Worm (Caenorhabditis elegans) whole organism, L4 larva: ENCODE measurements around the gene Y43F8B.23.

Source experiments
- F10B5.3 ChIP-seq: sonication (generic microtip); optimal IDR thresholded peaks from 2 replicates; lab custom pipeline; 2016; ENCODE audit warnings: mild to moderate bottlenecking, missing genetic modification characterization, missing compliant biosample characterization
- F49E8.2 ChIP-seq: sonication (generic microtip); optimal IDR thresholded peaks from 2 replicates; lab custom pipeline; 2016; ENCODE audit warnings: missing compliant biosample characterization, mild to moderate bottlenecking, missing genetic modification characterization, borderline replicate concordance
- T20F7.1 ChIP-seq: fragments of 200-800 bp; sonication (Bioruptor generic); optimal IDR thresholded peaks from 2 replicates; lab custom pipeline; 2018; ENCODE audit warnings: mild to moderate bottlenecking, missing genetic modification characterization, missing compliant biosample characterization
- T26A8.4 ChIP-seq: fragments of 200-800 bp; sonication (Bioruptor generic); IDR thresholded peaks from 2 replicates; pipeline ENCODE4 v1.3.6; 2022; ENCODE audit warnings: missing genetic modification characterization, missing compliant biosample characterization
- Y105C5A.15 ChIP-seq: fragments of 200-800 bp; sonication (Bioruptor generic); IDR thresholded peaks from 2 replicates; pipeline ENCODE4 v1.3.6; 2022; ENCODE audit warnings: missing genetic modification characterization, missing compliant biosample characterization
- Y48G9A.11 ChIP-seq: fragments of 200-800 bp; sonication (Bioruptor generic); IDR thresholded peaks from 2 replicates; pipeline ENCODE4 v1.3.6; 2022; ENCODE audit warnings: missing genetic modification reagents, missing genetic modification characterization, missing compliant biosample characterization
- Y75B8A.6 ChIP-seq: fragments of 200-800 bp; sonication (Bioruptor generic); IDR thresholded peaks from 2 replicates; pipeline ENCODE4 v1.3.6; 2022; ENCODE audit warnings: missing genetic modification reagents, missing genetic modification characterization, missing compliant biosample characterization
- ZK337.2 ChIP-seq: fragments of 200-800 bp; sonication (Bioruptor generic); IDR thresholded peaks from 2 replicates; pipeline ENCODE4 v1.3.6; 2022; ENCODE audit warnings: missing genetic modification reagents, missing genetic modification characterization, missing compliant biosample characterization
- ZK546.5 ChIP-seq, 2 experiments: sonication (generic microtip); optimal IDR thresholded peaks; 2 replicates each; lab custom pipeline; 2017; ENCODE audit warnings: missing biosample characterization in 2 of 2, missing genetic modification characterization in 2 of 2
- attf-4 ChIP-seq: sonication (generic microtip); optimal IDR thresholded peaks from 3 replicates; lab custom pipeline; 2017; ENCODE audit warnings: missing biosample characterization, missing genetic modification characterization
- ceh-62 ChIP-seq: sonication (generic microtip); optimal IDR thresholded peaks from 2 replicates; lab custom pipeline; 2017; ENCODE audit warnings: missing biosample characterization, missing genetic modification characterization
- daf-12 ChIP-seq: fragments of 150-350 bp; optimal IDR thresholded peaks from 2 replicates; lab custom pipeline; 2014; ENCODE audit warnings: missing biosample characterization, missing genetic modification reagents, missing genetic modification characterization
- daf-16 ChIP-seq, 3 experiments: sonication (generic microtip); optimal IDR thresholded peaks; 2 replicates each; lab custom pipeline; 2016 to 2017; ENCODE audit warnings: missing genetic modification characterization in 3 of 3, missing genetic modification reagents in 3 of 3, mild to moderate bottlenecking in 2 of 3, missing compliant biosample characterization in 2 of 3, missing biosample characterization in 1 of 3, moderate library complexity in 1 of 3
- dmd-6 ChIP-seq: fragments of 200-800 bp; sonication (Bioruptor generic); IDR thresholded peaks from 2 replicates; pipeline ENCODE4 v1.3.6; 2022; ENCODE audit warnings: missing genetic modification reagents, missing genetic modification characterization, missing compliant biosample characterization
- dmd-8 ChIP-seq: fragments of 200-800 bp; sonication (Bioruptor generic); IDR thresholded peaks from 2 replicates; pipeline ENCODE4 v1.3.6; 2022; ENCODE audit warnings: missing genetic modification characterization, missing compliant biosample characterization
- dpl-1 ChIP-seq: fragments of 150-350 bp; optimal IDR thresholded peaks from 2 replicates; lab custom pipeline; 2014; ENCODE audit warnings: missing biosample characterization, missing genetic modification reagents, missing genetic modification characterization
- duxl-1 ChIP-seq: sonication (generic microtip); optimal IDR thresholded peaks from 2 replicates; lab custom pipeline; 2016; ENCODE audit warnings: mild to moderate bottlenecking, missing genetic modification characterization, moderate library complexity, missing compliant biosample characterization; ENCODE audit not compliant: poor library complexity
- dve-1 ChIP-seq: sonication (generic microtip); optimal IDR thresholded peaks from 2 replicates; lab custom pipeline; 2017; ENCODE audit warnings: antibody characterized with exemption, mild to moderate bottlenecking, missing genetic modification characterization, missing compliant biosample characterization; ENCODE audit not compliant: insufficient read depth
- egl-27 ChIP-seq: sonication (generic microtip); optimal IDR thresholded peaks from 3 replicates; lab custom pipeline; 2017; ENCODE audit warnings: missing biosample characterization, missing genetic modification reagents, missing genetic modification characterization
- fos-1 ChIP-seq: fragments of 150-350 bp; optimal IDR thresholded peaks from 2 replicates; lab custom pipeline; 2014; ENCODE audit warnings: missing biosample characterization, missing genetic modification characterization
- hif-1 ChIP-seq, 2 experiments: sonication (generic microtip); optimal IDR thresholded peaks; 2 replicates each; lab custom pipeline; 2016 to 2017; ENCODE audit warnings: missing compliant biosample characterization in 2 of 2, missing genetic modification characterization in 2 of 2, missing genetic modification reagents in 2 of 2, missing genotype in 2 of 2, mild to moderate bottlenecking in 1 of 2
- hmg-1.1 ChIP-seq: fragments of 200-800 bp; sonication (Bioruptor generic); IDR thresholded peaks from 2 replicates; pipeline ENCODE4 v1.3.6; 2022; ENCODE audit warnings: missing genetic modification reagents, missing genetic modification characterization, missing compliant biosample characterization
- lim-7 ChIP-seq: fragments of 200-800 bp; sonication (Bioruptor generic); IDR thresholded peaks from 2 replicates; pipeline ENCODE4 v1.3.6; 2022; ENCODE audit warnings: missing genetic modification characterization, missing compliant biosample characterization
- lin-1 ChIP-seq: fragments of 200-800 bp; sonication (Bioruptor generic); IDR thresholded peaks from 2 replicates; pipeline ENCODE4 v1.3.6; 2022; ENCODE audit warnings: missing genetic modification reagents, missing genetic modification characterization, missing compliant biosample characterization
- lin-15B ChIP-seq: fragments of 150-350 bp; sonication (generic microtip); optimal IDR thresholded peaks from 3 replicates; lab custom pipeline; 2014; ENCODE audit warnings: missing biosample characterization, missing genetic modification characterization
- lin-39 ChIP-seq: fragments of 150-350 bp; optimal IDR thresholded peaks from 2 replicates; lab custom pipeline; 2014; ENCODE audit warnings: missing biosample characterization, missing genetic modification reagents, missing genetic modification characterization
- madf-5 ChIP-seq, 2 experiments: fragments of 200-800 bp; sonication (Bioruptor generic); IDR thresholded peaks; 2 replicates each; pipeline ENCODE4 v1.3.6; 2022; ENCODE audit warnings: missing compliant biosample characterization in 2 of 2, missing genetic modification characterization in 2 of 2
- mes-2 ChIP-seq: sonication (generic microtip); optimal IDR thresholded peaks from 2 replicates; lab custom pipeline; 2016; ENCODE audit warnings: missing genotype, mild to moderate bottlenecking, missing genetic modification characterization, missing compliant biosample characterization; ENCODE audit not compliant: poor library complexity, severe bottlenecking
- mxl-2 ChIP-seq: fragments of 200-800 bp; sonication (Bioruptor generic); conservative IDR thresholded peaks from 2 replicates; pipeline ENCODE4 v1.3.6; 2022; ENCODE audit warnings: missing genetic modification reagents, missing genetic modification characterization, missing compliant biosample characterization
- nhr-10 ChIP-seq: fragments of 150-350 bp; optimal IDR thresholded peaks from 2 replicates; lab custom pipeline; 2014; ENCODE audit warnings: missing biosample characterization, missing genetic modification characterization
- nhr-102 ChIP-seq: sonication (generic microtip); optimal IDR thresholded peaks from 2 replicates; lab custom pipeline; 2016; ENCODE audit warnings: mild to moderate bottlenecking, missing genetic modification characterization, moderate library complexity, missing compliant biosample characterization
- nhr-11 ChIP-seq: fragments of 150-350 bp; optimal IDR thresholded peaks from 2 replicates; lab custom pipeline; 2014; ENCODE audit warnings: missing biosample characterization, missing genetic modification characterization
- nhr-237 ChIP-seq: sonication (generic microtip); optimal IDR thresholded peaks from 2 replicates; lab custom pipeline; 2017; ENCODE audit warnings: missing biosample characterization, missing genetic modification characterization
- nhr-25 ChIP-seq: sonication (generic microtip); optimal IDR thresholded peaks from 2 replicates; lab custom pipeline; 2017; ENCODE audit warnings: missing genetic modification characterization, mild to moderate bottlenecking, missing compliant biosample characterization, antibody characterized with exemption, moderate library complexity, borderline replicate concordance; ENCODE audit not compliant: insufficient read depth
- nhr-28 ChIP-seq: fragments of 150-350 bp; optimal IDR thresholded peaks from 2 replicates; lab custom pipeline; 2014; ENCODE audit warnings: missing biosample characterization, missing genetic modification characterization
- nhr-48 ChIP-seq: sonication (generic microtip); optimal IDR thresholded peaks from 2 replicates; lab custom pipeline; 2016; ENCODE audit warnings: mild to moderate bottlenecking, missing genetic modification characterization, missing compliant biosample characterization
- nhr-6 ChIP-seq: fragments of 150-350 bp; optimal IDR thresholded peaks from 2 replicates; lab custom pipeline; 2014; ENCODE audit warnings: missing biosample characterization, missing genetic modification characterization
- nhr-77 ChIP-seq: fragments of 150-350 bp; optimal IDR thresholded peaks from 2 replicates; lab custom pipeline; 2014; ENCODE audit warnings: missing biosample characterization, missing genetic modification characterization
- pha-4 ChIP-seq, 2 experiments: fragments of 150-350 bp in 1 of 2; fragments of 200-800 bp in 1 of 2; sonication (Bioruptor generic) in 1 of 2; IDR thresholded peaks in 1 of 2; optimal IDR thresholded peaks in 1 of 2; 2 replicates each; pipeline versions ENCODE4 v1.3.6 to Lab custom; 2014 to 2022; ENCODE audit warnings: missing genetic modification characterization in 2 of 2, missing genetic modification reagents in 2 of 2, missing biosample characterization in 1 of 2, missing compliant biosample characterization in 1 of 2
- pqm-1 ChIP-seq: sonication (generic microtip); optimal IDR thresholded peaks from 2 replicates; lab custom pipeline; 2017; ENCODE audit warnings: missing biosample characterization, missing genetic modification characterization
- saeg-2 ChIP-seq: fragments of 200-800 bp; sonication (Bioruptor generic); IDR thresholded peaks from 2 replicates; pipeline ENCODE4 v1.3.6; 2022; ENCODE audit warnings: missing genetic modification reagents, missing genetic modification characterization, missing compliant biosample characterization
- snpc-4 ChIP-seq: fragments of 150-350 bp; optimal IDR thresholded peaks from 2 replicates; lab custom pipeline; 2014; ENCODE audit warnings: missing biosample characterization, missing genetic modification characterization
- spr-1 ChIP-seq: sonication (generic microtip); optimal IDR thresholded peaks from 2 replicates; lab custom pipeline; 2016; ENCODE audit warnings: mild to moderate bottlenecking, missing genetic modification characterization, missing compliant biosample characterization
- spr-3 ChIP-seq: fragments of 200-800 bp; sonication (Bioruptor generic); optimal IDR thresholded peaks from 2 replicates; lab custom pipeline; 2018; ENCODE audit warnings: mild to moderate bottlenecking, missing genetic modification characterization, missing compliant biosample characterization
- tag-97 ChIP-seq: fragments of 200-800 bp; sonication (Bioruptor generic); IDR thresholded peaks from 2 replicates; pipeline ENCODE4 v1.3.6; 2022; ENCODE audit warnings: missing genetic modification characterization, missing compliant biosample characterization
- unc-130 ChIP-seq: sonication (generic microtip); optimal IDR thresholded peaks from 2 replicates; lab custom pipeline; 2016; ENCODE audit warnings: missing genetic modification reagents, missing genetic modification characterization, missing compliant biosample characterization
- unc-39 ChIP-seq: sonication (generic microtip); optimal IDR thresholded peaks from 2 replicates; lab custom pipeline; 2017; ENCODE audit warnings: missing biosample characterization, missing genetic modification characterization
- vab-7 ChIP-seq: fragments of 200-800 bp; sonication (Bioruptor generic); IDR thresholded peaks from 2 replicates; pipeline ENCODE4 v1.3.6; 2022; ENCODE audit warnings: missing genetic modification reagents, missing genetic modification characterization, missing compliant biosample characterization
- zag-1 ChIP-seq: fragments of 150-350 bp; optimal IDR thresholded peaks from 2 replicates; lab custom pipeline; 2014; ENCODE audit warnings: missing biosample characterization, missing genetic modification characterization
- zfp-3 ChIP-seq: fragments of 200-800 bp; sonication (Bioruptor generic); conservative IDR thresholded peaks from 2 replicates; pipeline ENCODE4 v1.3.6; 2022; ENCODE audit warnings: missing genetic modification reagents, missing genetic modification characterization, missing compliant biosample characterization
- zip-11 ChIP-seq: fragments of 200-800 bp; sonication (Bioruptor generic); IDR thresholded peaks from 2 replicates; pipeline ENCODE4 v1.3.6; 2022; ENCODE audit warnings: missing genetic modification characterization, missing compliant biosample characterization

Gene Y43F8B.23

ce11 chrV:19467574-19467973 is at the start of gene Y43F8B.23:
Y43F8B.23 (minus strand) TSS chrV:19467648.
- TF ChIP-seq duxl-1 (no peak), lin-1 (GFP tag; lab: Robert Waterston, UW) (no peak), Y75B8A.6 (GFP tag; lab: Robert Waterston, UW) (no peak), spr-1 (tag; lab: Kevin White, UChicago) (no peak), mxl-2 (GFP tag; lab: Robert Waterston, UW) (no peak), lin-15B (tag; lab: Kevin White, UChicago) (no peak), unc-39 (tag; lab: Kevin White, UChicago) (no peak), dpl-1 (GFP tag; lab: Kevin White, UChicago) (no peak), unc-130 (no peak), pqm-1 (tag; lab: Kevin White, UChicago) (peak; percentile 92), ceh-62 (tag; lab: Kevin White, UChicago) (no peak), nhr-25 (tag; lab: Kevin White, UChicago) (no peak), madf-5 (GFP tag; IDR thresholded peaks at IDR 0.05; lab: Robert Waterston, UW) (no peak), Y48G9A.11 (GFP tag; lab: Robert Waterston, UW) (no peak), pha-4 (GFP tag; IDR thresholded peaks at IDR 0.05; lab: Robert Waterston, UW) (no peak), pha-4 (tag; optimal IDR thresholded peaks at IDR 0.05; lab: Kevin White, UChicago) (no peak), fos-1 (tag; lab: Kevin White, UChicago) (no peak), daf-12 (tag; lab: Kevin White, UChicago) (no peak), mes-2 (tag; lab: Kevin White, UChicago) (no peak), dmd-8 (GFP tag; lab: Robert Waterston, UW) (no peak), ZK546.5 (tag; optimal IDR thresholded peaks at IDR 0.05; lab: Kevin White, UChicago) (no peak), vab-7 (GFP tag; lab: Robert Waterston, UW) (no peak), Y105C5A.15 (GFP tag; lab: Robert Waterston, UW) (no peak), zip-11 (GFP tag; lab: Robert Waterston, UW) (no peak), zfp-3 (GFP tag; lab: Robert Waterston, UW) (no peak), nhr-10 (tag; lab: Kevin White, UChicago) (no peak), hif-1 (tag; optimal IDR thresholded peaks at IDR 0.05; lab: Kevin White, UChicago) (no peak), lin-39 (tag; lab: Kevin White, UChicago) (no peak), snpc-4 (tag; lab: Kevin White, UChicago) (no peak), dmd-6 (GFP tag; lab: Robert Waterston, UW) (peak; percentile 56), lim-7 (GFP tag; lab: Robert Waterston, UW) (no peak), daf-16 (GFP tag; optimal IDR thresholded peaks at IDR 0.05; lab: Kevin White, UChicago) (no peak), daf-16 (tag; optimal IDR thresholded peaks at IDR 0.05; lab: Kevin White, UChicago) (peak; percentile 11), nhr-237 (tag; lab: Kevin White, UChicago) (no peak), F10B5.3 (tag; lab: Kevin White, UChicago) (no peak), zag-1 (tag; lab: Kevin White, UChicago) (no peak), attf-4 (no peak), nhr-77 (tag; lab: Kevin White, UChicago) (peak; percentile 26), dve-1 (peak; percentile 61), nhr-11 (tag; lab: Kevin White, UChicago) (no peak), T20F7.1 (GFP tag; lab: Kevin White, UChicago) (peak; percentile 11), tag-97 (GFP tag; lab: Robert Waterston, UW) (no peak), saeg-2 (no peak), nhr-6 (no peak), ZK337.2 (no peak), nhr-102 (tag; lab: Kevin White, UChicago) (no peak), nhr-48 (tag; lab: Kevin White, UChicago) (no peak), hmg-1.1 (GFP tag; lab: Robert Waterston, UW) (no peak), egl-27 (tag; lab: Kevin White, UChicago) (no peak), F49E8.2 (tag; lab: Kevin White, UChicago) (no peak), nhr-28 (peak; percentile 91), spr-3 (GFP tag; lab: Kevin White, UChicago) (no peak), T26A8.4 (GFP tag; lab: Robert Waterston, UW) (no peak)
